Worm (Caenorhabditis elegans): ENCODE measurements around the gene col-161.

ce11 chrV:13334447-13334846, 16.6 kb upstream of the col-161 start:
- TF ChIP-seq aly-2 (tag; optimal IDR thresholded peaks at IDR 0.05) (no peak), lin-15B (tag; optimal IDR thresholded peaks at IDR 0.05) (no peak), lin-13 (GFP tag; optimal IDR thresholded peaks at IDR 0.05) (no peak), nhr-237 (tag; optimal IDR thresholded peaks at IDR 0.05) (no peak), tlp-1 (tag; optimal IDR thresholded peaks at IDR 0.05) (no peak), nhr-28 (tag; optimal IDR thresholded peaks at IDR 0.05) (no peak), lin-14 (GFP tag; optimal IDR thresholded peaks at IDR 0.05) (peak; percentile 3), hpl-2 (GFP tag; optimal IDR thresholded peaks at IDR 0.05) (no peak)

All from whole organism, L1 larva.